Worm (Caenorhabditis elegans) whole organism, early embryonic: ENCODE measurements around the gene nrps-1.

ENCODE experiments used
- B0310.2 ChIP-seq: sonication (generic microtip); optimal IDR thresholded peaks from 2 replicates; lab custom pipeline; 2016; ENCODE audit warnings: mild to moderate bottlenecking, missing genetic modification characterization, missing compliant biosample characterization
- F13C5.2 ChIP-seq: sonication (generic microtip); optimal IDR thresholded peaks from 2 replicates; lab custom pipeline; 2017; ENCODE audit warnings: mild to moderate bottlenecking, missing genetic modification characterization, inconsistent platforms, missing compliant biosample characterization
- aly-1 ChIP-seq: sonication (generic microtip); optimal IDR thresholded peaks from 2 replicates; lab custom pipeline; 2016; ENCODE audit warnings: missing genetic modification characterization, missing compliant biosample characterization
- ama-1 ChIP-seq: fragments of 150-350 bp; optimal IDR thresholded peaks from 2 replicates; lab custom pipeline; 2014
- ceh-13 ChIP-seq: fragments of 200-800 bp; sonication (Bioruptor generic); optimal IDR thresholded peaks from 2 replicates; lab custom pipeline; 2018; ENCODE audit warnings: mild to moderate bottlenecking, missing genetic modification characterization, missing compliant biosample characterization
- ceh-36 ChIP-seq: sonication (generic microtip); optimal IDR thresholded peaks from 2 replicates; lab custom pipeline; 2016; ENCODE audit warnings: missing genetic modification characterization, inconsistent platforms, missing compliant biosample characterization
- ets-7 ChIP-seq: sonication (generic microtip); optimal IDR thresholded peaks from 2 replicates; lab custom pipeline; 2016; ENCODE audit warnings: missing genotype, missing genetic modification characterization, missing compliant biosample characterization
- flt-1 ChIP-seq: fragments of 200-800 bp; sonication (Bioruptor generic); IDR thresholded peaks from 2 replicates; pipeline ENCODE4 v1.3.6; 2022; ENCODE audit warnings: missing genetic modification characterization, missing compliant biosample characterization
- hmbx-1 ChIP-seq: sonication (generic microtip); optimal IDR thresholded peaks from 2 replicates; lab custom pipeline; 2016; ENCODE audit warnings: mild to moderate bottlenecking, missing genetic modification characterization, missing compliant biosample characterization
- hmg-4 ChIP-seq: fragments of 200-800 bp; sonication (Bioruptor generic); optimal IDR thresholded peaks from 2 replicates; lab custom pipeline; 2018; ENCODE audit warnings: mild to moderate bottlenecking, missing genetic modification characterization, missing compliant biosample characterization
- hnd-1 ChIP-seq: sonication (generic microtip); optimal IDR thresholded peaks from 2 replicates; lab custom pipeline; 2016; ENCODE audit warnings: missing genetic modification characterization, missing compliant biosample characterization
- pes-1 ChIP-seq: fragments of 200-800 bp; sonication (Bioruptor generic); IDR thresholded peaks from 2 replicates; pipeline ENCODE4 v1.3.6; 2022; ENCODE audit warnings: missing genetic modification reagents, missing genetic modification characterization, missing compliant biosample characterization
- scrt-1 ChIP-seq: fragments of 200-800 bp; sonication (Bioruptor generic); IDR thresholded peaks from 2 replicates; pipeline ENCODE4 v1.3.6; 2022; ENCODE audit warnings: missing genetic modification characterization, missing compliant biosample characterization
- sea-1 ChIP-seq: fragments of 200-800 bp; sonication (Bioruptor generic); conservative IDR thresholded peaks from 2 replicates; pipeline ENCODE4 v1.3.6; 2022; ENCODE audit warnings: missing genetic modification characterization, missing compliant biosample characterization
- tbx-11 ChIP-seq: fragments of 200-800 bp; sonication (Bioruptor generic); IDR thresholded peaks from 2 replicates; pipeline ENCODE4 v1.3.6; 2022; ENCODE audit warnings: missing genetic modification characterization, missing compliant biosample characterization
- tbx-37 ChIP-seq: fragments of 200-800 bp; sonication (Bioruptor generic); conservative IDR thresholded peaks from 2 replicates; pipeline ENCODE4 v1.3.6; 2022; ENCODE audit warnings: missing genetic modification reagents, missing genetic modification characterization, missing compliant biosample characterization
- tra-4 ChIP-seq: sonication (generic microtip); optimal IDR thresholded peaks from 2 replicates; lab custom pipeline; 2017; ENCODE audit warnings: missing genetic modification characterization, missing compliant biosample characterization

The nrps-1 gene

ce11 chrIII:11558251-11558650 is 23.8 kb downstream of the nrps-1 start:
- TF ChIP-seq F13C5.2 (tag; lab: Kevin White, UChicago) (no peak), B0310.2 (tag; lab: Kevin White, UChicago) (no peak), tbx-37 (GFP tag; lab: Robert Waterston, UW) (no peak), hnd-1 (tag; lab: Kevin White, UChicago) (no peak)

- TF ChIP-seq tbx-37 (GFP tag; lab: Robert Waterston, UW), result no peak
- TF ChIP-seq sea-1 (GFP tag; lab: Robert Waterston, UW), result no peak
- no peak for TF ChIP-seq ceh-13 (GFP tag; lab: Kevin White, UChicago)
- no peak for TF ChIP-seq hnd-1 (tag; lab: Kevin White, UChicago)
- TF ChIP-seq ceh-36 (tag; lab: Kevin White, UChicago), result no peak
- TF ChIP-seq flt-1, result no peak
- TF ChIP-seq B0310.2 (tag; lab: Kevin White, UChicago), result no peak
- TF ChIP-seq scrt-1 (GFP tag; lab: Robert Waterston, UW), result no peak
- TF ChIP-seq F13C5.2 (tag; lab: Kevin White, UChicago), result no peak
- TF ChIP-seq pes-1, result no peak
- TF ChIP-seq ets-7 (tag; lab: Kevin White, UChicago), result no peak
- TF ChIP-seq aly-1 (tag; lab: Kevin White, UChicago), result no peak
- TF ChIP-seq tbx-11 (GFP tag; lab: Robert Waterston, UW), result no peak
These were observed 25.2 kb downstream of the nrps-1 start for ce11 chrIII:11559677-11560076.

DNA sequence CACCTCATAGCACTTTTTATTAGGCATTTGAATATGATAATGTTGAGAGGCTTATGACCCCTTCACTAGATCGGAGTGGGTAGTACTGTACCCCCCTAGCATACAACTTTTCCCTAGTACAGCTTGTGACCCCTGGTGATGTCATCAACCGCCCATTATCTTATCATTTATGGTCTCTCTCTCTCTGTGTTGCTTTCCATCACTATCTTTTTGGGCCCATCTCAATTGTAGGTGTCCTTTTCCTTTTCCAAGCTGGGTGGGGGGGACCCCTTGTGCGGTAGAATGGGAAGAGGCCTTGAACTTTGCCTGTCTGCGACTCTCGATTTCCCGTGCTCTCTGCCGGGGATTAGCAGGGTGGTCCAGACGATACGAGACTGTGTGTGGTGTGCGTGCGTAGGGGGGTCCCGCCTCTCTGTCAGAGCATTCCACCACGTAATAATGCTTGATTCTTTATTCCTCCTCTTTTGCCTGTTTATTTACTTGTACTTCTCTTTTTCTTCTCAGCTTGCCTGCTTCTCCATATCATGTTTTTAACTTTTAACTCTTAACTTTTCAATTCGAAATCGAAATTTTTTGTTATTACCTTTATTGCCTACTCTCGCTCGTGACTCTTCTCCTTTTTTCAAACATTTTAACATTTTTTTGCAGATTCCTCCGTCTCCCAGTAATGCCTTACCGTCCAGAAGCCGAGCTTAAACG is 26.2 kb downstream of the nrps-1 start, which contains the start of gene ztf-29:
Gene ztf-29 (plus strand): TSS at position 649 of the 699 bp plus-strand sequence.
- TF ChIP-seq tra-4 (tag; lab: Kevin White, UChicago), result no peak
- TF ChIP-seq hmbx-1, result no peak
- peak; percentile 74 for TF ChIP-seq ceh-36 (tag; lab: Kevin White, UChicago)

DNA sequence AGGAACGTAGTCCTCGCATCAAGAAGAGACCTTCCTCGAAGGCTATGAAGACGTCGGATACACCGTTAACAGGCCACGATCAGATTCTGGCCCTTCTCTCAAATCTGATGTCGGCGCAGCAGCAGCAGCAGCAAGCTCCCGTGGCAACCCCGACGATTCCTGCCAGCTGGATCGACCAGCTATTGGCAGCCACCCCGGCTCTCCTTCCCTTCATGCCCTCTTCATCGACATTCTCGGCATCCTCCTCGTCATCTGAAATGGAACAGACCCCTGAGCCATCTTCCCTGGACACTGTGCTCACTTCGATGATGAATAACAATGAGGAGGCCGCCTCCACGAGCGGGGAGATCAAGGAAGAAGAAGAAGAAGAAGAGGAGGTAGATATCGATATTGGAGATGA is 27.1 kb downstream of the nrps-1 start:
- TF ChIP-seq hmg-4 (GFP tag; lab: Kevin White, UChicago) (no peak), tra-4 (tag; lab: Kevin White, UChicago) (no peak), ets-7 (tag; lab: Kevin White, UChicago) (no peak), hnd-1 (tag; lab: Kevin White, UChicago) (no peak), sea-1 (GFP tag; lab: Robert Waterston, UW) (no peak), hmbx-1 (no peak), scrt-1 (GFP tag; lab: Robert Waterston, UW) (no peak), F13C5.2 (tag; lab: Kevin White, UChicago) (no peak), flt-1 (no peak), ceh-13 (GFP tag; lab: Kevin White, UChicago) (no peak), B0310.2 (tag; lab: Kevin White, UChicago) (no peak), ama-1 (lab: Kevin White, UChicago) (no peak), aly-1 (tag; lab: Kevin White, UChicago) (no peak), tbx-11 (GFP tag; lab: Robert Waterston, UW) (no peak), tbx-37 (GFP tag; lab: Robert Waterston, UW) (no peak), pes-1 (no peak), ceh-36 (tag; lab: Kevin White, UChicago) (no peak)

ce11 chrIII:11563417-11563949 is 29.0 kb downstream of the nrps-1 start, which contains the start of gene Y66D12A.11:
Y66D12A.11 (plus strand) TSS chrIII:11563467.
- TF ChIP-seq ceh-13 (GFP tag; lab: Kevin White, UChicago), result no peak
- TF ChIP-seq hnd-1 (tag; lab: Kevin White, UChicago), result no peak
- TF ChIP-seq ets-7 (tag; lab: Kevin White, UChicago), result no peak
- TF ChIP-seq aly-1 (tag; lab: Kevin White, UChicago), result no peak
- TF ChIP-seq F13C5.2 (tag; lab: Kevin White, UChicago), result no peak
- no peak for TF ChIP-seq sea-1 (GFP tag; lab: Robert Waterston, UW)
- no peak for TF ChIP-seq flt-1
- no peak for TF ChIP-seq tbx-37 (GFP tag; lab: Robert Waterston, UW)

- TF ChIP-seq F13C5.2 (tag; lab: Kevin White, UChicago) (peak; percentile 43), ceh-36 (tag; lab: Kevin White, UChicago) (no peak)
These were observed 31.1 kb downstream of the nrps-1 start, which contains the start of gene Y66D12A.10 for ce11 chrIII:11565602-11566001. Y66D12A.10 (plus strand) TSS chrIII:11565874.

- no peak for TF ChIP-seq ceh-36 (tag; lab: Kevin White, UChicago)
- TF ChIP-seq tbx-11 (GFP tag; lab: Robert Waterston, UW), result no peak
- TF ChIP-seq ets-7 (tag; lab: Kevin White, UChicago), result no peak
- no peak for TF ChIP-seq sea-1 (GFP tag; lab: Robert Waterston, UW)
- no peak for TF ChIP-seq ama-1 (lab: Kevin White, UChicago)
- TF ChIP-seq tbx-37 (GFP tag; lab: Robert Waterston, UW), result no peak
- TF ChIP-seq tra-4 (tag; lab: Kevin White, UChicago), result no peak
These were observed 33.4 kb downstream of the nrps-1 start, which contains the start of gene psme-3 for ce11 chrIII:11567837-11568236. psme-3 (plus strand) TSS chrIII:11568137.

- TF ChIP-seq ama-1 (lab: Kevin White, UChicago) (peak; percentile 36), F13C5.2 (tag; lab: Kevin White, UChicago) (no peak)
These were observed 39.4 kb downstream of the nrps-1 start, which contains the start of gene Y66D12A.8 for ce11 chrIII:11573921-11574320. Y66D12A.8 (plus strand) TSS chrIII:11574221.
